Fruit fly (Drosophila melanogaster) S2 (cell line): Measurements from ENCODE around the gene CG12691.

ENCODE experiments used
- CG8478 ChIP-seq: fragments of >200 bp; optimal IDR thresholded peaks from 2 replicates; lab custom pipeline; 2018
- CTCF ChIP-seq, 2 experiments: fragments of >200 bp; optimal IDR thresholded peaks; 2 replicates each; lab custom pipeline; 2018

dm6 chrX:4268401-4268800 lies 2.5 kb downstream of the CG12691 start, which contains the start of gene CG15572:
- TF ChIP-seq CTCF (optimal IDR thresholded peaks at IDR 0.05; lab: Kevin White, UChicago) (no peak), CG8478 (lab: Kevin White, UChicago) (no peak)
